Fruit fly (Drosophila melanogaster) S2 (cell line): ENCODE results near the gene CG7573.

ENCODE experiments used
- CG8478 ChIP-seq: fragments of >200 bp; optimal IDR thresholded peaks from 2 replicates; lab custom pipeline; 2018
- CTCF ChIP-seq, 2 experiments: fragments of >200 bp; optimal IDR thresholded peaks; 2 replicates each; lab custom pipeline; 2018

DNA sequence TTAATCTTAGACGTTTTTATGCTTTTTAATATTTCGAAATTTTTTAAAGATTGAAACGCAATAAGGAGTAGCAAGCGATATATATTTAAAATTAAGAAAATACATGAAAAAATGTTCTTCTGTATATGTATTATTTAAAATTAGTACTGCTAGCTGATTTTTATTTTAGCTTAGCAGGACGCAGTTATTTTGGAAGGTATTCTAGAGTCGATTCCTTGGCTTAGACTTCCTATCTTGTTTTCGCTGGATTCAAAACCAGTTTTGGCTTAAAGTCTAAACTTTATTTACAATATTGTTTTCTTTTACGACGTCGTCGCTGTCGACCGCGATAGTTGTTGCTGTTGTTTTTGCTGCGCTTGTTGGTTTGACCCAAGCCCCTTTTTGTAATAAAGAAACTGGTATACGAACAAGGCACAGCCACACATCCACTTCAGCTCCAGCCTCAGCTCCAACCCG is 17.5 kb downstream of the CG7573 start:
- TF ChIP-seq CG8478 (lab: Kevin White, UChicago), result no peak
- no peak for TF ChIP-seq CTCF (optimal IDR thresholded peaks at IDR 0.05; lab: Kevin White, UChicago)
